Worm (Caenorhabditis elegans): Measurements from ENCODE around the gene C35D10.12.

DNA sequence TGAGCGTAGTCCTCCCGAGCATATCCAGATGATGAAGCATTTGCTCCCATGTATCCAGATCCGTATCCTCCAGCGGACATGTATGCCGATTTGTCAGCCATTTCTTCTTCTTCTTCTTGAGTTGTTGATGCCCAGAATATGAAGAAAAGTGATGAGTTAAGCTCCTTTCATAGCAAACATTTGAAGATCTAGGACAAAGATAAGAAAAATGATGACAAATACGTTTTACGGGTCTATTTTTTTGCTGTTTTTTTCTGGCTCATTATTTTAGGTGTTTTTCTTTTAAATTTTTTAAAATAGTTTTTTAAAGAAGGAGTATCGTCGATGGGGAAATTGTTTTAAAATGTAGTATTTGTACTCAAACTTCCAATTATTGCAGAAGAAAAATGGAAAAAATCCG lies 44.4 kb downstream of the C35D10.12 start, which contains the start of gene nspd-9:
- TF ChIP-seq elt-1 (tag; optimal IDR thresholded peaks at IDR 0.05) (no peak), unc-62 (GFP tag; optimal IDR thresholded peaks at IDR 0.05) (no peak), ama-1 (optimal IDR thresholded peaks at IDR 0.05) (no peak), nhr-12 (tag; optimal IDR thresholded peaks at IDR 0.05) (no peak), nhr-11 (tag; optimal IDR thresholded peaks at IDR 0.05) (no peak), mdl-1 (tag; optimal IDR thresholded peaks at IDR 0.05) (no peak), ceh-82 (tag; optimal IDR thresholded peaks at IDR 0.05) (no peak), egl-27 (tag; optimal IDR thresholded peaks at IDR 0.05) (no peak), nhr-129 (tag; optimal IDR thresholded peaks at IDR 0.05) (no peak), lsy-2 (tag; optimal IDR thresholded peaks at IDR 0.05) (no peak), ZK546.5 (tag; optimal IDR thresholded peaks at IDR 0.05) (no peak), sem-4 (tag; optimal IDR thresholded peaks at IDR 0.05) (no peak), ztf-11 (tag; optimal IDR thresholded peaks at IDR 0.05) (no peak)
